Fruit fly (Drosophila melanogaster) whole organism, embryonic: ENCODE measurements around the gene Zdhhc8.

Experiments
- ATbp ChIP-seq: fragments of 200-800 bp; sonication (Bioruptor generic); optimal IDR thresholded peaks from 2 replicates; lab custom pipeline; 2017; ENCODE audit warnings: missing biosample characterization, mild to moderate bottlenecking, missing genetic modification characterization, missing genetic modification reagents
- Abd-B ChIP-seq: fragments of 200-800 bp; sonication (Bioruptor generic); optimal IDR thresholded peaks from 2 replicates; lab custom pipeline; 2018; ENCODE audit warnings: missing biosample characterization, mild to moderate bottlenecking, missing genetic modification characterization, moderate library complexity
- Awh ChIP-seq: fragments of 200-800 bp; sonication (Bioruptor generic); IDR thresholded peaks from 2 replicates; pipeline ENCODE4, ENCODE4 v1.3.6; 2022; ENCODE audit warnings: missing biosample characterization, missing genetic modification characterization
- B-H2 ChIP-seq: fragments of 200-800 bp; sonication (Bioruptor generic); optimal IDR thresholded peaks from 2 replicates; lab custom pipeline; 2018; ENCODE audit warnings: missing biosample characterization, mild to moderate bottlenecking, missing genetic modification characterization
- Bdp1 ChIP-seq: fragments of 200-800 bp; sonication (Bioruptor generic); optimal IDR thresholded peaks from 3 replicates; lab custom pipeline; 2016; ENCODE audit warnings: missing biosample characterization, missing genetic modification characterization
- C15 ChIP-seq: fragments of 200-800 bp; sonication (Bioruptor generic); IDR thresholded peaks from 3 replicates; pipeline ENCODE4 v1.3.6; 2022; ENCODE audit warnings: missing biosample characterization, missing genetic modification characterization
- CG10147 ChIP-seq: fragments of 200-800 bp; sonication (Bioruptor generic); optimal IDR thresholded peaks from 2 replicates; lab custom pipeline; 2019; ENCODE audit warnings: missing biosample characterization, mild to moderate bottlenecking, missing genetic modification characterization, moderate library complexity
- CG10274 ChIP-seq: fragments of 200-800 bp; sonication (Bioruptor generic); optimal IDR thresholded peaks from 3 replicates; lab custom pipeline; 2017; ENCODE audit warnings: missing biosample characterization, mild to moderate bottlenecking, missing genetic modification characterization
- CG10979 ChIP-seq: fragments of 200-800 bp; sonication (Bioruptor generic); optimal IDR thresholded peaks from 2 replicates; lab custom pipeline; 2018; ENCODE audit warnings: missing biosample characterization, mild to moderate bottlenecking, missing genetic modification characterization, moderate library complexity
- CG12219 ChIP-seq: fragments of 200-800 bp; sonication (Bioruptor generic); optimal IDR thresholded peaks from 3 replicates; lab custom pipeline; 2018; ENCODE audit warnings: missing biosample characterization, mild to moderate bottlenecking, missing genetic modification characterization
- CG12391 ChIP-seq: fragments of 200-800 bp; sonication (Bioruptor generic); optimal IDR thresholded peaks from 3 replicates; lab custom pipeline; 2018; ENCODE audit warnings: missing biosample characterization, mild to moderate bottlenecking, missing genetic modification characterization, moderate library complexity
- CG13123 ChIP-seq: fragments of 200-800 bp; sonication (Bioruptor generic); optimal IDR thresholded peaks from 2 replicates; lab custom pipeline; 2016; ENCODE audit warnings: missing biosample characterization, missing genetic modification characterization
- CG13894 ChIP-seq: fragments of 200-800 bp; sonication (Bioruptor generic); optimal IDR thresholded peaks from 3 replicates; lab custom pipeline; 2018; ENCODE audit warnings: missing biosample characterization, mild to moderate bottlenecking, missing genetic modification characterization, moderate library complexity
- CG14860 ChIP-seq: fragments of 200-800 bp; sonication (Bioruptor generic); IDR thresholded peaks from 3 replicates; pipeline ENCODE4 v1.3.6; 2022; ENCODE audit warnings: missing biosample characterization, missing genetic modification characterization; ENCODE audit not compliant: partially characterized antibody
- CG16815 ChIP-seq: fragments of 200-800 bp; sonication (Bioruptor generic); optimal IDR thresholded peaks from 3 replicates; lab custom pipeline; 2017; ENCODE audit warnings: missing biosample characterization, mild to moderate bottlenecking, missing genetic modification characterization
- CG17829 ChIP-seq: fragments of 200-800 bp; optimal IDR thresholded peaks from 2 replicates; lab custom pipeline; 2019; ENCODE audit warnings: missing biosample characterization, mild to moderate bottlenecking, missing genetic modification characterization, moderate library complexity
- CG42726 ChIP-seq: fragments of 200-800 bp; sonication (Bioruptor generic); IDR thresholded peaks from 2 replicates; pipeline ENCODE4 v1.3.6; 2022; ENCODE audit warnings: missing biosample characterization, missing genetic modification characterization; ENCODE audit not compliant: partially characterized antibody
- CG4404 ChIP-seq: fragments of 200-800 bp; sonication (Bioruptor generic); IDR thresholded peaks from 2 replicates; pipeline ENCODE4 v1.3.6; 2022; ENCODE audit warnings: missing biosample characterization, missing genetic modification characterization
- CG4854 ChIP-seq: fragments of 200-800 bp; sonication (Bioruptor generic); optimal IDR thresholded peaks from 2 replicates; lab custom pipeline; 2016; ENCODE audit warnings: missing biosample characterization, missing genetic modification characterization, inconsistent platforms
- CG7745 ChIP-seq: fragments of 200-800 bp; sonication (Bioruptor generic); optimal IDR thresholded peaks from 2 replicates; lab custom pipeline; 2018; ENCODE audit warnings: missing biosample characterization, mild to moderate bottlenecking, missing genetic modification characterization, moderate library complexity
- CG9797 ChIP-seq: fragments of 200-800 bp; sonication (Bioruptor generic); optimal IDR thresholded peaks from 3 replicates; lab custom pipeline; 2018; ENCODE audit warnings: missing biosample characterization, mild to moderate bottlenecking, missing genetic modification characterization
- E2f2 ChIP-seq: fragments of 200-800 bp; sonication (Bioruptor generic); IDR thresholded peaks from 2 replicates; pipeline ENCODE4 v1.3.6; 2022; ENCODE audit warnings: missing biosample characterization, missing genetic modification characterization
- HHEX ChIP-seq: fragments of 200-800 bp; sonication (Bioruptor generic); optimal IDR thresholded peaks from 3 replicates; lab custom pipeline; 2017; ENCODE audit warnings: missing biosample characterization, mild to moderate bottlenecking, missing genetic modification characterization, missing genetic modification reagents
- HLH4C ChIP-seq: fragments of 200-800 bp; sonication (Bioruptor generic); IDR thresholded peaks from 3 replicates; pipeline ENCODE4 v1.3.6; 2022; ENCODE audit warnings: missing biosample characterization, missing genetic modification characterization; ENCODE audit not compliant: partially characterized antibody
- Jarid2 ChIP-seq: fragments of 200-800 bp; sonication (Bioruptor generic); optimal IDR thresholded peaks from 3 replicates; lab custom pipeline; 2017; ENCODE audit warnings: mild to moderate bottlenecking, missing biosample characterization, missing genetic modification reagents, missing genetic modification characterization
- Lim3 ChIP-seq: fragments of 200-800 bp; sonication (Bioruptor generic); IDR thresholded peaks from 2 replicates; pipeline ENCODE4 v1.3.6; 2022; ENCODE audit warnings: missing biosample characterization, missing genetic modification characterization
- Spps ChIP-seq: fragments of 200-800 bp; sonication (Bioruptor generic); optimal IDR thresholded peaks from 2 replicates; lab custom pipeline; 2018; ENCODE audit warnings: missing biosample characterization, mild to moderate bottlenecking, missing genetic modification characterization
- bcd ChIP-seq: fragments of 200-800 bp; sonication (Bioruptor generic); optimal IDR thresholded peaks from 2 replicates; lab custom pipeline; 2017; ENCODE audit warnings: missing biosample characterization, mild to moderate bottlenecking, missing genetic modification characterization
- ci ChIP-seq: fragments of 200-800 bp; sonication (Bioruptor generic); IDR thresholded peaks from 3 replicates; pipeline ENCODE4 v1.3.6; 2022; ENCODE audit warnings: missing biosample characterization, missing genetic modification characterization
- da ChIP-seq: fragments of 200-800 bp; sonication (Bioruptor generic); optimal IDR thresholded peaks from 2 replicates; lab custom pipeline; 2016; ENCODE audit warnings: missing biosample characterization, missing genetic modification characterization
- dmrt11E ChIP-seq: fragments of 200-800 bp; sonication (Bioruptor generic); optimal IDR thresholded peaks from 3 replicates; lab custom pipeline; 2018; ENCODE audit warnings: missing biosample characterization, mild to moderate bottlenecking, missing genetic modification characterization, moderate library complexity
- ewg ChIP-seq: fragments of 200-800 bp; sonication (Bioruptor generic); optimal IDR thresholded peaks from 3 replicates; lab custom pipeline; 2017; ENCODE audit warnings: mild to moderate bottlenecking, missing biosample characterization, missing genetic modification reagents, missing genetic modification characterization
- fd3F ChIP-seq: fragments of 200-800 bp; sonication (Bioruptor generic); optimal IDR thresholded peaks from 2 replicates; lab custom pipeline; 2018; ENCODE audit warnings: missing biosample characterization, mild to moderate bottlenecking, missing genetic modification characterization, moderate library complexity
- gce ChIP-seq: fragments of 200-800 bp; sonication (Bioruptor generic); IDR thresholded peaks from 3 replicates; pipeline ENCODE4 v1.3.6; 2022; ENCODE audit warnings: missing biosample characterization, missing genetic modification characterization
- gfzf ChIP-seq: fragments of 200-800 bp; sonication (Bioruptor generic); optimal IDR thresholded peaks from 2 replicates; lab custom pipeline; 2016; ENCODE audit warnings: missing biosample characterization, mild to moderate bottlenecking, missing genetic modification characterization, moderate library complexity
- ken ChIP-seq: fragments of 200-800 bp; sonication (Bioruptor generic); IDR thresholded peaks from 3 replicates; pipeline ENCODE4 v1.3.6; 2022; ENCODE audit warnings: missing biosample characterization, missing genetic modification characterization
- nerfin-1 ChIP-seq: fragments of 200-800 bp; sonication (Bioruptor generic); optimal IDR thresholded peaks from 3 replicates; lab custom pipeline; 2019; ENCODE audit warnings: missing biosample characterization, mild to moderate bottlenecking, missing genetic modification characterization, moderate library complexity
- pan ChIP-seq, 4 experiments: fragments of >200 bp in 3 of 4; fragments of 200-800 bp in 1 of 4; sonication (Bioruptor generic) in 1 of 4; optimal IDR thresholded peaks in 3 of 4; IDR thresholded peaks in 1 of 4; 2 replicates each; pipeline versions ENCODE4 v1.3.6 to Lab custom; 2017 to 2022; ENCODE audit warnings: missing biosample characterization in 2 of 4, missing genetic modification characterization in 2 of 4, mixed read lengths in 1 of 4
- prd ChIP-seq, 3 experiments: fragments of >200 bp in 2 of 3; fragments of 200-800 bp in 1 of 3; sonication (Bioruptor generic) in 1 of 3; optimal IDR thresholded peaks in 2 of 3; IDR thresholded peaks in 1 of 3; 2 replicates in 2 of 3; 3 replicates in 1 of 3; pipeline versions ENCODE4 v1.3.6 to Lab custom; 2017 to 2022; ENCODE audit warnings: missing biosample characterization in 1 of 3, missing genetic modification characterization in 1 of 3
- psq ChIP-seq: fragments of 200-800 bp; sonication (Bioruptor generic); optimal IDR thresholded peaks from 2 replicates; lab custom pipeline; 2017; ENCODE audit warnings: missing biosample characterization, missing genetic modification characterization
- ranshi ChIP-seq: fragments of 200-800 bp; sonication (Bioruptor generic); IDR thresholded peaks from 2 replicates; pipeline ENCODE4 v1.3.6; 2022; ENCODE audit warnings: missing biosample characterization, missing genetic modification characterization
- rib ChIP-seq: fragments of 200-800 bp; sonication (Bioruptor generic); IDR thresholded peaks from 2 replicates; pipeline ENCODE4 v1.3.6; 2022; ENCODE audit warnings: missing biosample characterization, missing genetic modification characterization
- row ChIP-seq: fragments of 200-800 bp; sonication (Bioruptor generic); IDR thresholded peaks from 3 replicates; pipeline ENCODE4 v1.3.6; 2022; ENCODE audit warnings: missing biosample characterization, missing genetic modification characterization
- schlank ChIP-seq: fragments of 200-800 bp; sonication (Bioruptor generic); optimal IDR thresholded peaks from 2 replicates; lab custom pipeline; 2018; ENCODE audit warnings: missing biosample characterization, mild to moderate bottlenecking, missing genetic modification characterization
- seq ChIP-seq: fragments of 200-800 bp; sonication (Bioruptor generic); IDR thresholded peaks from 2 replicates; pipeline ENCODE4 v1.3.6; 2022; ENCODE audit warnings: missing biosample characterization, missing genetic modification characterization
- slp2 ChIP-seq: fragments of 200-800 bp; sonication (Bioruptor generic); optimal IDR thresholded peaks from 2 replicates; lab custom pipeline; 2016; ENCODE audit warnings: missing biosample characterization, missing genetic modification characterization
- sug ChIP-seq: fragments of 200-800 bp; optimal IDR thresholded peaks from 2 replicates; lab custom pipeline; 2019; ENCODE audit warnings: missing biosample characterization, mild to moderate bottlenecking, missing genetic modification characterization, moderate library complexity
- zen ChIP-seq: fragments of 200-800 bp; sonication (Bioruptor generic); optimal IDR thresholded peaks from 3 replicates; lab custom pipeline; 2018; ENCODE audit warnings: missing biosample characterization, mild to moderate bottlenecking, missing genetic modification characterization, moderate library complexity
- zfh1 ChIP-seq: fragments of 200-800 bp; sonication (Bioruptor generic); IDR thresholded peaks from 3 replicates; pipeline ENCODE4 v1.3.6; 2022; ENCODE audit warnings: missing biosample characterization, missing genetic modification characterization

Zdhhc8 gene

DNA sequence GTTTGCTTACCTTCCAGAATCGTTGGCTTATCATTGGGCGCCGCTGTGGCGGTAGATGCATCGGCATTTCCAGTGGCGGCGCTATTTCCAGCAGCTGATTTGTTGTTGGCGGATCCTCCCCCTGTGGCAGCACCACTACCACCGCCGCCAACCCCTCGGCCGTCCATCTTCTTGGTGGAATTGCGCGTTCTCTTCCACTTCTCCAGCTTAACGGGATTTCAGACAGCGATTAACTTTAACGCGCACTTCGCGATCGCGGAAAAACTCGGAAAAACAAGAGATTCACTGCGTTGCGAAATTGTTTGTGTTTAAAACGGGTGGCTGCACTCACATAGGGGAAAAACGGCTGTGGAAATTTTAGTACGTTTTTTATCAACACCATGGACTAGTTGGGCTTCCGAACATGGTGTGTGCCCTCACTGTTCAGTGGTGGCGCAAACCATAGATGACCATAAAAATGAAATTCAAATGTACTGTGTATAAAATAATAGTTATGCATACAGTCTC is 73.2 kb downstream of the Zdhhc8 start, which contains the start of gene c11.1 (continued):
- no peak for TF ChIP-seq CG10979 (tag; lab: Kevin White, UChicago)
- TF ChIP-seq dmrt11E: no peak
- no peak for TF ChIP-seq HHEX (GFP tag; lab: Kevin White, UChicago)
- TF ChIP-seq Bdp1 (GFP tag; lab: Kevin White, UChicago): no peak
- peak; percentile 31 for TF ChIP-seq CG12391
- TF ChIP-seq zen (tag; lab: Kevin White, UChicago): no peak
- TF ChIP-seq fd3F (GFP tag; lab: Kevin White, UChicago): no peak
- TF ChIP-seq bcd (GFP tag; lab: Kevin White, UChicago): no peak
- no peak for TF ChIP-seq zfh1 (GFP tag; lab: Robert Waterston, UW)
- no peak for TF ChIP-seq CG10147
- TF ChIP-seq CG7745 (tag; lab: Kevin White, UChicago): no peak
- no peak for TF ChIP-seq C15 (GFP tag; lab: Robert Waterston, UW)
- TF ChIP-seq rib: no peak
- no peak for TF ChIP-seq CG17829 (tag; lab: Kevin White, UChicago)
- TF ChIP-seq CG4404 (GFP tag; lab: Robert Waterston, UW): no peak
- peak; percentile 97 for TF ChIP-seq nerfin-1 (tag; lab: Kevin White, UChicago)
- TF ChIP-seq ATbp (GFP tag; lab: Kevin White, UChicago): no peak
- TF ChIP-seq gfzf (GFP tag; lab: Kevin White, UChicago): peak; percentile 95
- peak; percentile 34; the same call in 1 of the 3 replicates for TF ChIP-seq ci
- no peak for TF ChIP-seq CG13894 (tag; lab: Kevin White, UChicago)
- no peak for TF ChIP-seq ranshi (GFP tag; lab: Robert Waterston, UW)
- TF ChIP-seq CG13123 (GFP tag; lab: Kevin White, UChicago): no peak
- TF ChIP-seq Lim3 (GFP tag; lab: Robert Waterston, UW): no peak
- peak; percentile 35; the same call in 2 of the 3 replicates for TF ChIP-seq row (GFP tag; lab: Robert Waterston, UW)
- TF ChIP-seq HLH4C (GFP tag; lab: Robert Waterston, UW): peak; percentile 43; the same call in 1 of the 3 replicates
- TF ChIP-seq pan (optimal IDR thresholded peaks at IDR 0.05; lab: Kevin White, UChicago): no peak
- TF ChIP-seq pan (GFP tag; optimal IDR thresholded peaks at IDR 0.05 in 1 of 2, IDR thresholded peaks at IDR 0.05 in 1 of 2): no peak
- no peak for TF ChIP-seq psq
- no peak for TF ChIP-seq CG4854 (GFP tag; lab: Kevin White, UChicago)
- peak; percentile 88 for TF ChIP-seq Abd-B (GFP tag; lab: Kevin White, UChicago)
- TF ChIP-seq B-H2 (GFP tag; lab: Kevin White, UChicago): no peak
- no peak for TF ChIP-seq slp2 (GFP tag; lab: Kevin White, UChicago)
- no peak for TF ChIP-seq da (GFP tag; lab: Kevin White, UChicago)
- TF ChIP-seq CG12219: no peak
- no peak for TF ChIP-seq schlank (tag; lab: Kevin White, UChicago)
- peak; percentile 49 for TF ChIP-seq sug
- TF ChIP-seq Jarid2 (GFP tag; lab: Kevin White, UChicago): no peak
- TF ChIP-seq CG16815 (GFP tag; lab: Kevin White, UChicago): no peak
- TF ChIP-seq CG14860: no peak
- TF ChIP-seq Spps (tag; lab: Kevin White, UChicago): no peak
- no peak for TF ChIP-seq gce (GFP tag; lab: Robert Waterston, UW)
- no peak for TF ChIP-seq seq (GFP tag; lab: Robert Waterston, UW)
- 0 out of 2 replicates have a peak, but pooled peaks have one; percentile 10 for TF ChIP-seq CG42726
- TF ChIP-seq E2f2 (GFP tag; lab: Robert Waterston, UW): peak; percentile 74
- no peak for TF ChIP-seq Awh
- no peak for TF ChIP-seq ewg
- TF ChIP-seq ken: no peak
- peak; percentile 73 for TF ChIP-seq CG9797
- no peak for TF ChIP-seq CG10274 (GFP tag; lab: Kevin White, UChicago)
- no peak for TF ChIP-seq prd (optimal IDR thresholded peaks at IDR 0.05; lab: Kevin White, UChicago)
- no peak for TF ChIP-seq prd (GFP tag; IDR thresholded peaks at IDR 0.05; lab: Robert Waterston, UW)
